Fruit fly (Drosophila melanogaster) whole organism, adult: Measurements from ENCODE around the gene CG32817.

ENCODE experiments used
- CG12768 ChIP-seq: fragments of 200-800 bp; sonication (Bioruptor generic); optimal IDR thresholded peaks from 2 replicates; lab custom pipeline; 2017; ENCODE audit warnings: missing biosample characterization, missing genetic modification characterization, mild to moderate bottlenecking, moderate library complexity, missing genetic modification reagents
- CG1620 ChIP-seq: fragments of 200-800 bp; sonication (Bioruptor generic); optimal IDR thresholded peaks from 2 replicates; lab custom pipeline; 2016; ENCODE audit warnings: missing biosample characterization, missing genetic modification characterization
- CG7045 ChIP-seq: fragments of 200-800 bp; sonication (Bioruptor generic); optimal IDR thresholded peaks from 2 replicates; lab custom pipeline; 2017; ENCODE audit warnings: missing biosample characterization, mild to moderate bottlenecking, missing genetic modification characterization
- Crg-1 ChIP-seq: fragments of 200-800 bp; sonication (Bioruptor generic); optimal IDR thresholded peaks from 2 replicates; lab custom pipeline; 2016; ENCODE audit warnings: missing biosample characterization, missing genetic modification characterization
- Mnt ChIP-seq: fragments of 200-800 bp; sonication (Bioruptor generic); optimal IDR thresholded peaks from 2 replicates; lab custom pipeline; 2016; ENCODE audit warnings: missing biosample characterization, mild to moderate bottlenecking, missing genetic modification characterization
- cnc ChIP-seq, 2 experiments: fragments of >200 bp; optimal IDR thresholded peaks; 2 replicates each; lab custom pipeline; 2017
- kay ChIP-seq: fragments of 200-800 bp; sonication (Bioruptor generic); peaks from one replicate; lab custom pipeline; 2016; ENCODE audit warnings: missing biosample characterization, missing genetic modification characterization, borderline replicate concordance
- pad ChIP-seq: fragments of 200-800 bp; sonication (Bioruptor generic); optimal IDR thresholded peaks from 3 replicates; lab custom pipeline; 2017; ENCODE audit warnings: missing biosample characterization, missing genetic modification characterization, mild to moderate bottlenecking, moderate library complexity, missing genetic modification reagents

- TF ChIP-seq Crg-1 (no peak), CG1620 (no peak), pad (GFP tag; lab: Kevin White, UChicago) (no peak), kay (GFP tag; lab: Kevin White, UChicago) (no peak), cnc (optimal IDR thresholded peaks at IDR 0.05; lab: Kevin White, UChicago) (no peak), CG7045 (GFP tag; lab: Kevin White, UChicago) (no peak), CG12768 (no peak), Mnt (GFP tag; lab: Kevin White, UChicago) (no peak)
Observed at dm6 chrX:446002-446401, 32.9 kb upstream of the CG32817 start.
